Fruit fly (Drosophila melanogaster): ENCODE data around the gene crb.

Gene crb

dm6 chr3R:24289768-24290349, 5.0 kb upstream of the crb start, which contains the start of the genes CG34290 and Uck (continued):
- TF ChIP-seq inv (GFP tag; IDR thresholded peaks at IDR 0.05; ENCODE audit: partially characterized antibody): peak; percentile 66; the same call in 1 of the 2 replicates
- TF ChIP-seq CG31388 (GFP tag; optimal IDR thresholded peaks at IDR 0.05): no peak
- peak; percentile 80 for TF ChIP-seq CG15011 (GFP tag; optimal IDR thresholded peaks at IDR 0.05)
- peak; percentile 76 for TF ChIP-seq BtbVII (GFP tag; optimal IDR thresholded peaks at IDR 0.05)
- peak; percentile 91 for TF ChIP-seq CG15514 (GFP tag; optimal IDR thresholded peaks at IDR 0.05)
- peak; percentile 56 for TF ChIP-seq H2.0 (GFP tag; IDR thresholded peaks at IDR 0.05)
- TF ChIP-seq CG12942 (GFP tag; optimal IDR thresholded peaks at IDR 0.05): peak; percentile 28
- peak; percentile 70 for TF ChIP-seq Asciz (GFP tag; optimal IDR thresholded peaks at IDR 0.05)
- TF ChIP-seq CG43689 (GFP tag; IDR thresholded peaks at IDR 0.05): peak; percentile 64
- TF ChIP-seq CG33213 (GFP tag; optimal IDR thresholded peaks at IDR 0.05): peak; percentile 92
- TF ChIP-seq hb (GFP tag; IDR thresholded peaks at IDR 0.05; ENCODE audit: partially characterized antibody): peak; percentile 62; the same call in 2 of the 3 replicates
- peak; percentile 45; the same call in 1 of the 3 replicates for TF ChIP-seq CG7963 (GFP tag; IDR thresholded peaks at IDR 0.05; ENCODE audit: partially characterized antibody)
- TF ChIP-seq CG10321 (GFP tag; IDR thresholded peaks at IDR 0.05): no peak
- TF ChIP-seq tin (GFP tag; optimal IDR thresholded peaks at IDR 0.05): peak; percentile 54
- peak; percentile 81 for TF ChIP-seq Scr (GFP tag; IDR thresholded peaks at IDR 0.05; ENCODE audit: partially characterized antibody)
- TF ChIP-seq gsb (GFP tag; IDR thresholded peaks at IDR 0.05): peak; percentile 61
- peak; percentile 45 for TF ChIP-seq gem (tag; optimal IDR thresholded peaks at IDR 0.05)
- no peak for TF ChIP-seq Neu2 (GFP tag; optimal IDR thresholded peaks at IDR 0.05; ENCODE audit: borderline replicate concordance)
- TF ChIP-seq B-H1 (GFP tag; IDR thresholded peaks at IDR 0.05): peak; percentile 35; the same call in 1 of the 3 replicates
- peak; percentile 42 for TF ChIP-seq CG8290 (GFP tag; optimal IDR thresholded peaks at IDR 0.05)
- TF ChIP-seq CG8290 (tag; optimal IDR thresholded peaks at IDR 0.05): peak; percentile 41 to 89
- TF ChIP-seq mirr (GFP tag; optimal IDR thresholded peaks at IDR 0.05): peak; percentile 90
- TF ChIP-seq CG3281 (GFP tag; optimal IDR thresholded peaks at IDR 0.05): peak; percentile 84
- peak; percentile 63 for TF ChIP-seq ATbp (GFP tag; optimal IDR thresholded peaks at IDR 0.05)
- TF ChIP-seq CG13894 (tag; optimal IDR thresholded peaks at IDR 0.05): peak; percentile 68
- peak; percentile 33 for TF ChIP-seq dmrt11E (tag; optimal IDR thresholded peaks at IDR 0.05)
- no peak for TF ChIP-seq C15 (GFP tag; IDR thresholded peaks at IDR 0.05)
- TF ChIP-seq Atf6 (GFP tag; IDR thresholded peaks at IDR 0.05): peak; percentile 65
- TF ChIP-seq grau (tag; optimal IDR thresholded peaks at IDR 0.05): peak; percentile 71
- TF ChIP-seq fd3F (GFP tag; optimal IDR thresholded peaks at IDR 0.05): peak; percentile 67
- TF ChIP-seq TFAM (GFP tag; optimal IDR thresholded peaks at IDR 0.05): peak; percentile 48
- TF ChIP-seq vnd (GFP tag; IDR thresholded peaks at IDR 0.05; ENCODE audit: partially characterized antibody): peak; percentile 54; the same call in 1 of the 3 replicates
- TF ChIP-seq CG14667 (GFP tag; IDR thresholded peaks at IDR 0.05): no peak
- peak; percentile 60 for TF ChIP-seq CG5180 (GFP tag; optimal IDR thresholded peaks at IDR 0.05)
- peak in 1 of 3 experiments; percentile 39 for TF ChIP-seq lola (GFP tag; optimal IDR thresholded peaks at IDR 0.05)
- peak; percentile 68 for TF ChIP-seq CG2678 (tag; optimal IDR thresholded peaks at IDR 0.05)
- peak; percentile 60 for TF ChIP-seq en (GFP tag; optimal IDR thresholded peaks at IDR 0.05)
- peak; percentile 50 for TF ChIP-seq gsb-n (tag; optimal IDR thresholded peaks at IDR 0.05)
- TF ChIP-seq esg (GFP tag; conservative IDR thresholded peaks at IDR 0.05): no peak
- TF ChIP-seq CG7928 (GFP tag; optimal IDR thresholded peaks at IDR 0.05): no peak
- peak; percentile 63 to 68 for TF ChIP-seq Hr51 (GFP tag; optimal IDR thresholded peaks at IDR 0.05)
- peak; percentile 54 for TF ChIP-seq maf-S (GFP tag; optimal IDR thresholded peaks at IDR 0.05)
- peak; percentile 72 for TF ChIP-seq CG9797 (GFP tag; optimal IDR thresholded peaks at IDR 0.05)
- TF ChIP-seq cg (GFP tag; optimal IDR thresholded peaks at IDR 0.05): no peak
- peak; percentile 57 for TF ChIP-seq nom (GFP tag; optimal IDR thresholded peaks at IDR 0.05)
- TF ChIP-seq NK7.1 (GFP tag; optimal IDR thresholded peaks at IDR 0.05): peak; percentile 84
- TF ChIP-seq CG6854 (GFP tag; optimal IDR thresholded peaks at IDR 0.05): peak; percentile 84
- TF ChIP-seq Hmx (GFP tag; optimal IDR thresholded peaks at IDR 0.05): peak; percentile 4

Measured in whole organism, embryonic.